Worm (Caenorhabditis elegans) whole organism, young adult: Measurements from ENCODE around the gene pitr-2.

Experiments
- F22D6.2 ChIP-seq: sonication (generic microtip); optimal IDR thresholded peaks from 2 replicates; lab custom pipeline; 2016; ENCODE audit warnings: mild to moderate bottlenecking, missing genetic modification characterization, missing compliant biosample characterization
- Y67H2A.10 ChIP-seq: fragments of 200-800 bp; sonication (Bioruptor generic); conservative IDR thresholded peaks from 2 replicates; pipeline ENCODE4 v1.3.6; 2022; ENCODE audit warnings: missing genetic modification reagents, missing genetic modification characterization, missing compliant biosample characterization
- bed-1 ChIP-seq: fragments of 200-800 bp; sonication (Bioruptor generic); IDR thresholded peaks from 2 replicates; pipeline ENCODE4 v1.3.6; 2022; ENCODE audit warnings: missing genetic modification reagents, missing genetic modification characterization, missing compliant biosample characterization
- dpl-1 ChIP-seq: fragments of 150-350 bp; optimal IDR thresholded peaks from 2 replicates; lab custom pipeline; 2014; ENCODE audit warnings: missing biosample characterization, missing genetic modification reagents, missing genetic modification characterization
- ekl-4 ChIP-seq: fragments of 200-800 bp; sonication (Bioruptor generic); IDR thresholded peaks from 2 replicates; pipeline ENCODE4 v1.3.6; 2022; ENCODE audit warnings: missing genetic modification reagents, missing genetic modification characterization, missing compliant biosample characterization
- pha-4 ChIP-seq: fragments of 150-350 bp; sonication (generic microtip); optimal IDR thresholded peaks from 2 replicates; lab custom pipeline; 2014; ENCODE audit warnings: missing biosample characterization, missing genetic modification reagents, missing genetic modification characterization
- unc-62 ChIP-seq: fragments of 150-350 bp; optimal IDR thresholded peaks from 2 replicates; lab custom pipeline; 2014; ENCODE audit warnings: missing biosample characterization, missing genetic modification reagents, missing genetic modification characterization

ce11 chrV:9122004-9122403 lies 15.5 kb downstream of the pitr-2 start, which contains the start of gene F21C10.13:
- TF ChIP-seq dpl-1 (GFP tag; lab: Kevin White, UChicago) (no peak), bed-1 (GFP tag; lab: Robert Waterston, UW) (no peak), unc-62 (GFP tag; lab: Kevin White, UChicago) (no peak), pha-4 (tag; lab: Kevin White, UChicago) (no peak), F22D6.2 (tag; lab: Kevin White, UChicago) (no peak), Y67H2A.10 (no peak), ekl-4 (GFP tag; lab: Robert Waterston, UW) (no peak)
